Fruit fly (Drosophila melanogaster) whole organism, embryonic: ENCODE data around the gene CG12321.

Source experiments
- Atf-2 ChIP-seq: fragments of 200-800 bp; sonication (Bioruptor generic); optimal IDR thresholded peaks from 2 replicates; lab custom pipeline; 2016; ENCODE audit warnings: missing biosample characterization, missing genetic modification characterization
- Atf6 ChIP-seq: fragments of 200-800 bp; sonication (Bioruptor generic); IDR thresholded peaks from 2 replicates; pipeline ENCODE4 v1.3.6; 2022; ENCODE audit warnings: missing biosample characterization, missing genetic modification characterization
- CG10565 ChIP-seq: fragments of 200-800 bp; sonication (Bioruptor generic); optimal IDR thresholded peaks from 3 replicates; lab custom pipeline; 2016; ENCODE audit warnings: missing biosample characterization, mild to moderate bottlenecking, missing genetic modification characterization
- CG11504 ChIP-seq: fragments of 200-800 bp; sonication (Bioruptor generic); optimal IDR thresholded peaks from 3 replicates; lab custom pipeline; 2019; ENCODE audit warnings: missing biosample characterization, mild to moderate bottlenecking, missing genetic modification characterization, moderate library complexity
- CG11696 ChIP-seq: fragments of 200-800 bp; sonication (Bioruptor generic); IDR thresholded peaks from 2 replicates; pipeline ENCODE4 v1.3.6; 2022; ENCODE audit warnings: missing biosample characterization, missing genetic modification characterization
- CG12155 ChIP-seq: fragments of 200-800 bp; sonication (Bioruptor generic); optimal IDR thresholded peaks from 3 replicates; lab custom pipeline; 2016; ENCODE audit warnings: missing biosample characterization, missing genetic modification characterization
- CG12236 ChIP-seq: fragments of 200-800 bp; sonication (Bioruptor generic); optimal IDR thresholded peaks from 2 replicates; lab custom pipeline; 2016; ENCODE audit warnings: missing biosample characterization, missing genetic modification characterization
- CG12769 ChIP-seq: fragments of 200-800 bp; sonication (Bioruptor generic); optimal IDR thresholded peaks from 2 replicates; lab custom pipeline; 2019; ENCODE audit warnings: missing biosample characterization, mild to moderate bottlenecking, missing genetic modification characterization, moderate library complexity
- CG15073 ChIP-seq: fragments of 200-800 bp; sonication (Bioruptor generic); optimal IDR thresholded peaks from 2 replicates; lab custom pipeline; 2016; ENCODE audit warnings: missing biosample characterization, missing genetic modification characterization
- CG1647 ChIP-seq: fragments of 200-800 bp; sonication (Bioruptor generic); optimal IDR thresholded peaks from 3 replicates; lab custom pipeline; 2016; ENCODE audit warnings: missing biosample characterization, missing genetic modification characterization
- CG17328 ChIP-seq: fragments of 200-800 bp; sonication (Bioruptor generic); IDR thresholded peaks from 2 replicates; pipeline ENCODE4 v1.3.6; 2022; ENCODE audit warnings: missing biosample characterization, missing genetic modification characterization
- CG30431 ChIP-seq: fragments of 200-800 bp; sonication (Bioruptor generic); optimal IDR thresholded peaks from 2 replicates; lab custom pipeline; 2017; ENCODE audit warnings: missing biosample characterization, missing genetic modification characterization
- CG32767 ChIP-seq: fragments of 200-800 bp; sonication (Bioruptor generic); IDR thresholded peaks from 2 replicates; pipeline ENCODE4 v1.3.6; 2022; ENCODE audit warnings: missing biosample characterization, missing genetic modification characterization
- CG4617 ChIP-seq: fragments of 200-800 bp; sonication (Bioruptor generic); optimal IDR thresholded peaks from 3 replicates; lab custom pipeline; 2016; ENCODE audit warnings: missing biosample characterization, missing genetic modification characterization, borderline replicate concordance
- CG4820 ChIP-seq: fragments of 200-800 bp; sonication (Bioruptor generic); optimal IDR thresholded peaks from 3 replicates; lab custom pipeline; 2016; ENCODE audit warnings: missing biosample characterization, missing genetic modification characterization
- CG5953 ChIP-seq: fragments of 200-800 bp; sonication (Bioruptor generic); IDR thresholded peaks from 2 replicates; pipeline ENCODE4 v1.3.6; 2022; ENCODE audit warnings: missing biosample characterization, missing genetic modification characterization
- CG7357 ChIP-seq: fragments of 200-800 bp; sonication (Bioruptor generic); IDR thresholded peaks from 3 replicates; pipeline ENCODE4 v1.3.6; 2022; ENCODE audit warnings: missing biosample characterization, missing genetic modification characterization
- CG8359 ChIP-seq: fragments of 200-800 bp; sonication (Bioruptor generic); optimal IDR thresholded peaks from 2 replicates; lab custom pipeline; 2017; ENCODE audit warnings: missing biosample characterization, mild to moderate bottlenecking, missing genetic modification characterization, borderline replicate concordance
- CG8765 ChIP-seq: fragments of 200-800 bp; sonication (Bioruptor generic); IDR thresholded peaks from 2 replicates; pipeline ENCODE4 v1.3.6; 2022; ENCODE audit warnings: missing biosample characterization, missing genetic modification characterization
- CG9797 ChIP-seq: fragments of 200-800 bp; sonication (Bioruptor generic); optimal IDR thresholded peaks from 3 replicates; lab custom pipeline; 2018; ENCODE audit warnings: missing biosample characterization, mild to moderate bottlenecking, missing genetic modification characterization
- CG9876 ChIP-seq: fragments of 200-800 bp; sonication (Bioruptor generic); optimal IDR thresholded peaks from 2 replicates; lab custom pipeline; 2016; ENCODE audit warnings: missing biosample characterization, missing genetic modification characterization
- CG9932 ChIP-seq: fragments of 200-800 bp; sonication (Bioruptor generic); IDR thresholded peaks from 2 replicates; pipeline ENCODE4 v1.3.6; 2022; ENCODE audit warnings: missing biosample characterization, missing genetic modification characterization
- Elba2 ChIP-seq: fragments of 200-800 bp; sonication (Bioruptor generic); optimal IDR thresholded peaks from 3 replicates; lab custom pipeline; 2016; ENCODE audit warnings: missing biosample characterization, missing genetic modification characterization
- Fer2 ChIP-seq: fragments of 200-800 bp; sonication (Bioruptor generic); optimal IDR thresholded peaks from 2 replicates; lab custom pipeline; 2018; ENCODE audit warnings: missing biosample characterization, mild to moderate bottlenecking, missing genetic modification characterization, moderate library complexity
- Fer3 ChIP-seq: fragments of 200-800 bp; sonication (Bioruptor generic); optimal IDR thresholded peaks from 2 replicates; lab custom pipeline; 2018; ENCODE audit warnings: missing biosample characterization, mild to moderate bottlenecking, missing genetic modification characterization, moderate library complexity
- HHEX ChIP-seq: fragments of 200-800 bp; sonication (Bioruptor generic); optimal IDR thresholded peaks from 3 replicates; lab custom pipeline; 2017; ENCODE audit warnings: missing biosample characterization, mild to moderate bottlenecking, missing genetic modification characterization, missing genetic modification reagents
- Jarid2 ChIP-seq: fragments of 200-800 bp; sonication (Bioruptor generic); optimal IDR thresholded peaks from 3 replicates; lab custom pipeline; 2017; ENCODE audit warnings: mild to moderate bottlenecking, missing biosample characterization, missing genetic modification reagents, missing genetic modification characterization
- MTF-1 ChIP-seq: fragments of 200-800 bp; sonication (Bioruptor generic); optimal IDR thresholded peaks from 2 replicates; lab custom pipeline; 2018; ENCODE audit warnings: missing biosample characterization, mild to moderate bottlenecking, missing genetic modification characterization, borderline replicate concordance
- NC2α ChIP-seq: fragments of 200-800 bp; sonication (Bioruptor generic); optimal IDR thresholded peaks from 2 replicates; lab custom pipeline; 2016; ENCODE audit warnings: missing biosample characterization, missing genetic modification characterization
- Rfx ChIP-seq: fragments of 200-800 bp; sonication (Bioruptor generic); IDR thresholded peaks from 2 replicates; pipeline ENCODE4 v1.3.6; 2022; ENCODE audit warnings: missing biosample characterization, missing genetic modification characterization
- Sry-β ChIP-seq: fragments of 200-800 bp; sonication (Bioruptor generic); optimal IDR thresholded peaks from 2 replicates; lab custom pipeline; 2018; ENCODE audit warnings: missing biosample characterization, mild to moderate bottlenecking, missing genetic modification characterization, moderate library complexity
- abd-A ChIP-seq: fragments of 200-800 bp; sonication (Bioruptor generic); optimal IDR thresholded peaks from 3 replicates; lab custom pipeline; 2019; ENCODE audit warnings: missing biosample characterization, mild to moderate bottlenecking, missing genetic modification characterization, moderate library complexity
- dimm ChIP-seq: fragments of 200-800 bp; sonication (Bioruptor generic); IDR thresholded peaks from 2 replicates; pipeline ENCODE4 v1.3.6; 2022; ENCODE audit warnings: missing biosample characterization, missing genetic modification characterization
- disco-r ChIP-seq: fragments of 200-800 bp; sonication (Bioruptor generic); optimal IDR thresholded peaks from 2 replicates; lab custom pipeline; 2016; ENCODE audit warnings: missing biosample characterization, missing genetic modification characterization
- eve ChIP-seq, 2 experiments: fragments of >200 bp; optimal IDR thresholded peaks; 2 replicates each; lab custom pipeline; 2017; ENCODE audit warnings: missing biosample characterization in 2 of 2, missing genetic modification characterization in 2 of 2
- ewg ChIP-seq: fragments of 200-800 bp; sonication (Bioruptor generic); optimal IDR thresholded peaks from 3 replicates; lab custom pipeline; 2017; ENCODE audit warnings: mild to moderate bottlenecking, missing biosample characterization, missing genetic modification reagents, missing genetic modification characterization
- gsb-n ChIP-seq: fragments of 200-800 bp; sonication (Bioruptor generic); optimal IDR thresholded peaks from 3 replicates; lab custom pipeline; 2018; ENCODE audit warnings: missing biosample characterization, mild to moderate bottlenecking, missing genetic modification characterization
- insv ChIP-seq, 2 experiments: fragments of 200-800 bp; sonication (Bioruptor generic); optimal IDR thresholded peaks; 3 replicates each; lab custom pipeline; 2016 to 2018; ENCODE audit warnings: missing biosample characterization in 2 of 2, missing genetic modification characterization in 2 of 2
- kni ChIP-seq: fragments of 200-800 bp; sonication (Bioruptor generic); optimal IDR thresholded peaks from 3 replicates; lab custom pipeline; 2017; ENCODE audit warnings: mild to moderate bottlenecking, missing biosample characterization, missing genetic modification reagents, missing genetic modification characterization
- nau ChIP-seq: fragments of 200-800 bp; sonication (Bioruptor generic); optimal IDR thresholded peaks from 3 replicates; lab custom pipeline; 2017; ENCODE audit warnings: missing biosample characterization, mild to moderate bottlenecking, missing genetic modification characterization, missing genetic modification reagents
- org-1 ChIP-seq: fragments of 200-800 bp; sonication (Bioruptor generic); optimal IDR thresholded peaks from 2 replicates; lab custom pipeline; 2017; ENCODE audit warnings: missing biosample characterization, missing genetic modification characterization
- pb ChIP-seq: fragments of 200-800 bp; sonication (Bioruptor generic); optimal IDR thresholded peaks from 3 replicates; lab custom pipeline; 2016; ENCODE audit warnings: missing biosample characterization, missing genetic modification characterization
- run ChIP-seq: fragments of 200-800 bp; sonication (Bioruptor generic); optimal IDR thresholded peaks from 3 replicates; lab custom pipeline; 2018; ENCODE audit warnings: missing biosample characterization, mild to moderate bottlenecking, missing genetic modification characterization
- sens ChIP-seq: fragments of 200-800 bp; sonication (Bioruptor generic); peaks from one replicate; lab custom pipeline; 2016; ENCODE audit warnings: missing biosample characterization, missing genetic modification characterization
- sima ChIP-seq: fragments of 200-800 bp; sonication (Bioruptor generic); optimal IDR thresholded peaks from 2 replicates; lab custom pipeline; 2016; ENCODE audit warnings: missing biosample characterization, missing genetic modification characterization
- sob ChIP-seq: fragments of 200-800 bp; sonication (Bioruptor generic); IDR thresholded peaks from 2 replicates; pipeline ENCODE4 v1.3.6; 2022; ENCODE audit warnings: missing biosample characterization, missing genetic modification characterization
- tll ChIP-seq, 2 experiments: fragments of 200-800 bp in 1 of 2; fragments of >200 bp in 1 of 2; sonication (Bioruptor generic) in 1 of 2; optimal IDR thresholded peaks; 2 replicates each; lab custom pipeline; 2017 to 2019; ENCODE audit warnings: missing biosample characterization in 2 of 2, missing genetic modification characterization in 2 of 2, mild to moderate bottlenecking in 1 of 2, moderate library complexity in 1 of 2
- ttk ChIP-seq: fragments of 200-800 bp; sonication (Bioruptor generic); IDR thresholded peaks from 2 replicates; pipeline ENCODE4 v2.1.2; 2022; ENCODE audit warnings: missing biosample characterization, missing genetic modification characterization
- unc-4 ChIP-seq: fragments of 200-800 bp; sonication (Bioruptor generic); IDR thresholded peaks from 2 replicates; pipeline ENCODE4 v1.3.6; 2022; ENCODE audit warnings: missing biosample characterization, missing genetic modification characterization; ENCODE audit not compliant: partially characterized antibody
- zf30C ChIP-seq: fragments of 200-800 bp; sonication (Bioruptor generic); optimal IDR thresholded peaks from 3 replicates; lab custom pipeline; 2018; ENCODE audit warnings: missing biosample characterization, mild to moderate bottlenecking, missing genetic modification characterization

CG12321 gene

dm6 chr3R:18223434-18223833 is 34.9 kb upstream of the CG12321 start, which contains the start of the genes mTerf5 and Non3 (continued):
- no peak for TF ChIP-seq org-1 (GFP tag; lab: Kevin White, UChicago)
- no peak for TF ChIP-seq CG12769
- TF ChIP-seq run: no peak
- peak; percentile 25; the same call in 1 of the 2 replicates for TF ChIP-seq sob (GFP tag; lab: Robert Waterston, UW)
- TF ChIP-seq eve (GFP tag; optimal IDR thresholded peaks at IDR 0.05; lab: Kevin White, UChicago): no peak
- TF ChIP-seq abd-A (tag; lab: Kevin White, UChicago): no peak
- peak; percentile 15 for TF ChIP-seq Fer2 (tag; lab: Kevin White, UChicago)
- peak; percentile 73 for TF ChIP-seq CG9932 (GFP tag; lab: Robert Waterston, UW)
- peak; percentile 12 for TF ChIP-seq CG30431 (GFP tag; lab: Kevin White, UChicago)
- peak; percentile 6 for TF ChIP-seq Sry-β (GFP tag; lab: Kevin White, UChicago)
- peak; percentile 42 for TF ChIP-seq CG4820
- TF ChIP-seq Fer3 (tag; lab: Kevin White, UChicago): peak; percentile 42
- no peak for TF ChIP-seq dimm (GFP tag; lab: Robert Waterston, UW)
- TF ChIP-seq CG12155: peak; percentile 55
- TF ChIP-seq CG32767 (GFP tag; lab: Robert Waterston, UW): peak; percentile 61
- peak; percentile 31; the same call in 1 of the 2 replicates for TF ChIP-seq CG8765 (GFP tag; lab: Robert Waterston, UW)
- TF ChIP-seq disco-r (GFP tag; lab: Kevin White, UChicago): no peak
- no peak for TF ChIP-seq CG11696
- no peak for TF ChIP-seq kni (GFP tag; lab: Kevin White, UChicago)
- no peak for TF ChIP-seq Jarid2 (GFP tag; lab: Kevin White, UChicago)
- no peak for TF ChIP-seq CG1647 (GFP tag; lab: Kevin White, UChicago)
- TF ChIP-seq ewg: peak; percentile 81
- TF ChIP-seq CG5953 (GFP tag; lab: Robert Waterston, UW): no peak
- TF ChIP-seq HHEX (GFP tag; lab: Kevin White, UChicago): peak; percentile 40
- TF ChIP-seq CG12236 (GFP tag; lab: Kevin White, UChicago): no peak
- TF ChIP-seq zf30C (GFP tag; lab: Kevin White, UChicago): peak; percentile 7
- TF ChIP-seq sens (GFP tag; lab: Kevin White, UChicago): peak; percentile 83
- TF ChIP-seq gsb-n: peak; percentile 58
- TF ChIP-seq Atf6 (GFP tag; lab: Robert Waterston, UW): no peak
- peak in 1 of 2 experiments; percentile 26 for TF ChIP-seq insv (GFP tag; optimal IDR thresholded peaks at IDR 0.05; lab: Kevin White, UChicago)
- TF ChIP-seq ttk: no peak
- TF ChIP-seq CG7357 (GFP tag; lab: Robert Waterston, UW): no peak
- peak; percentile 51 for TF ChIP-seq CG17328 (GFP tag; lab: Robert Waterston, UW)
- TF ChIP-seq sima (GFP tag; lab: Kevin White, UChicago): no peak
- no peak for TF ChIP-seq CG15073 (GFP tag; lab: Kevin White, UChicago)
- TF ChIP-seq Elba2 (GFP tag; lab: Kevin White, UChicago): no peak
- peak; percentile 15 for TF ChIP-seq CG9797
- TF ChIP-seq CG9876: no peak
- no peak for TF ChIP-seq NC2α
- TF ChIP-seq CG10565 (GFP tag; lab: Kevin White, UChicago): no peak
- peak; percentile 90 for TF ChIP-seq unc-4 (GFP tag; lab: Robert Waterston, UW)
- no peak for TF ChIP-seq MTF-1 (GFP tag; lab: Kevin White, UChicago)
- TF ChIP-seq CG8359 (GFP tag; lab: Kevin White, UChicago): no peak
- TF ChIP-seq Atf-2: no peak
- TF ChIP-seq CG11504 (tag; lab: Kevin White, UChicago): peak; percentile 69
- TF ChIP-seq Rfx (GFP tag; lab: Robert Waterston, UW): peak; percentile 59
- TF ChIP-seq nau (GFP tag; lab: Kevin White, UChicago): no peak
- TF ChIP-seq tll (GFP tag; optimal IDR thresholded peaks at IDR 0.05; lab: Kevin White, UChicago): no peak
- TF ChIP-seq pb (GFP tag; lab: Kevin White, UChicago): peak; percentile 14
- TF ChIP-seq CG4617 (GFP tag; lab: Kevin White, UChicago): peak; percentile 61
